Worm (Caenorhabditis elegans) whole organism, L1 larva: Measurements from ENCODE around the gene lhpp-1.
A peak's percentile ranks its signal among the peaks of the same experiment; 100 is the strongest.

Source experiments
- C04F5.9 ChIP-seq: sonication (generic microtip); optimal IDR thresholded peaks from 2 replicates; lab custom pipeline; 2016; ENCODE audit warnings: missing genetic modification characterization, missing compliant biosample characterization
- C16A3.4 ChIP-seq: fragments of 150-350 bp; optimal IDR thresholded peaks from 2 replicates; lab custom pipeline; 2014; ENCODE audit warnings: missing biosample characterization, missing genetic modification characterization
- C34B4.2 ChIP-seq: sonication (generic microtip); optimal IDR thresholded peaks from 2 replicates; lab custom pipeline; 2017; ENCODE audit warnings: mild to moderate bottlenecking, missing genetic modification characterization, missing compliant biosample characterization
- F16B12.6 ChIP-seq: fragments of 150-350 bp; optimal IDR thresholded peaks from 2 replicates; lab custom pipeline; 2014; ENCODE audit warnings: missing biosample characterization, missing genetic modification characterization
- Y116A8C.19 ChIP-seq: sonication (generic microtip); optimal IDR thresholded peaks from 2 replicates; lab custom pipeline; 2016; ENCODE audit warnings: missing compliant biosample characterization, missing genetic modification characterization, borderline replicate concordance
- aha-1 ChIP-seq: fragments of 150-350 bp; optimal IDR thresholded peaks from 2 replicates; lab custom pipeline; 2014; ENCODE audit warnings: missing biosample characterization, missing genetic modification characterization
- alr-1 ChIP-seq: fragments of 200-800 bp; sonication (Bioruptor generic); optimal IDR thresholded peaks from 2 replicates; lab custom pipeline; 2018; ENCODE audit warnings: borderline replicate concordance, mild to moderate bottlenecking, missing genetic modification characterization, missing compliant biosample characterization
- ama-1 ChIP-seq: fragments of 150-350 bp; optimal IDR thresholded peaks from 2 replicates; lab custom pipeline; 2014
- ceh-63 ChIP-seq: fragments of 200-800 bp; sonication (Bioruptor generic); optimal IDR thresholded peaks from 2 replicates; lab custom pipeline; 2018; ENCODE audit warnings: mild to moderate bottlenecking, missing genetic modification characterization, missing compliant biosample characterization
- ceh-8 ChIP-seq: fragments of 200-800 bp; sonication (Bioruptor generic); optimal IDR thresholded peaks from 2 replicates; lab custom pipeline; 2018; ENCODE audit warnings: mild to moderate bottlenecking, missing genetic modification characterization, moderate library complexity, missing compliant biosample characterization
- ceh-82 ChIP-seq, 3 experiments: fragments of 150-350 bp in 1 of 3; sonication (generic microtip) in 2 of 3; optimal IDR thresholded peaks; 2 replicates each; lab custom pipeline; 2014 to 2017; ENCODE audit warnings: missing biosample characterization in 3 of 3, missing genetic modification characterization in 3 of 3
- ceh-88 ChIP-seq: fragments of 200-800 bp; sonication (Bioruptor generic); IDR thresholded peaks from 2 replicates; pipeline ENCODE4 v1.3.6; 2022; ENCODE audit warnings: missing genetic modification characterization, missing compliant biosample characterization
- ceh-90 ChIP-seq: sonication (generic microtip); optimal IDR thresholded peaks from 2 replicates; lab custom pipeline; 2016; ENCODE audit warnings: missing genetic modification characterization, missing compliant biosample characterization
- ces-1 ChIP-seq: fragments of 150-350 bp; optimal IDR thresholded peaks from 2 replicates; lab custom pipeline; 2014; ENCODE audit warnings: missing biosample characterization, missing genetic modification reagents, missing genetic modification characterization
- efl-1 ChIP-seq, 4 experiments: fragments of 150-350 bp; optimal IDR thresholded peaks in 3 of 4; peaks in 1 of 4; 1 replicate in 1 of 4; 2 replicates in 3 of 4; lab custom pipeline; 2014; ENCODE audit warnings: missing biosample characterization in 2 of 4, missing genetic modification characterization in 2 of 4, missing genetic modification reagents in 2 of 4
- egl-27 ChIP-seq, 2 experiments: fragments of 150-350 bp in 1 of 2; sonication (generic microtip); optimal IDR thresholded peaks; 3 replicates each; lab custom pipeline; 2017 to 2018; ENCODE audit warnings: missing biosample characterization in 2 of 2, missing genetic modification characterization in 2 of 2, missing genetic modification reagents in 2 of 2
- elt-3 ChIP-seq, 6 experiments: fragments of 150-350 bp in 1 of 6; sonication (generic microtip); optimal IDR thresholded peaks; 2 replicates each; lab custom pipeline; 2017 to 2018; ENCODE audit warnings: missing biosample characterization in 6 of 6, missing genetic modification characterization in 6 of 6, inconsistent platforms in 1 of 6
- ets-5 ChIP-seq: fragments of 200-800 bp; sonication (Bioruptor generic); IDR thresholded peaks from 2 replicates; pipeline ENCODE4 v1.3.6; 2022; ENCODE audit warnings: missing genetic modification characterization, missing compliant biosample characterization
- fkh-10 ChIP-seq: sonication (generic microtip); optimal IDR thresholded peaks from 2 replicates; lab custom pipeline; 2017; ENCODE audit warnings: missing biosample characterization, missing genetic modification reagents, missing genetic modification characterization
- fkh-4 ChIP-seq: sonication (generic microtip); optimal IDR thresholded peaks from 2 replicates; lab custom pipeline; 2016; ENCODE audit warnings: missing compliant biosample characterization, missing genetic modification characterization, borderline replicate concordance
- fos-1 ChIP-seq: fragments of 150-350 bp; optimal IDR thresholded peaks from 2 replicates; lab custom pipeline; 2014; ENCODE audit warnings: missing biosample characterization, missing genetic modification characterization
- grh-1 ChIP-seq: fragments of 200-800 bp; sonication (Bioruptor generic); IDR thresholded peaks from 2 replicates; pipeline ENCODE4 v1.3.6; 2022; ENCODE audit warnings: missing genetic modification reagents, missing genetic modification characterization, missing compliant biosample characterization
- hlh-4 ChIP-seq: sonication (generic microtip); optimal IDR thresholded peaks from 2 replicates; lab custom pipeline; 2016; ENCODE audit warnings: mild to moderate bottlenecking, missing genetic modification characterization, missing compliant biosample characterization
- hpl-2 ChIP-seq: fragments of 150-350 bp; optimal IDR thresholded peaks from 2 replicates; lab custom pipeline; 2014; ENCODE audit warnings: missing biosample characterization, missing genetic modification reagents, missing genetic modification characterization
- lin-15B ChIP-seq: fragments of 150-350 bp; sonication (generic microtip); optimal IDR thresholded peaks from 3 replicates; lab custom pipeline; 2014; ENCODE audit warnings: missing biosample characterization, missing genetic modification characterization
- lin-35 ChIP-seq, 2 experiments: fragments of 150-350 bp; optimal IDR thresholded peaks; 2 replicates each; lab custom pipeline; 2014; ENCODE audit warnings: missing biosample characterization in 2 of 2, missing genetic modification characterization in 2 of 2, missing genetic modification reagents in 2 of 2
- lin-39 ChIP-seq: fragments of 150-350 bp; optimal IDR thresholded peaks from 2 replicates; lab custom pipeline; 2014; ENCODE audit warnings: missing biosample characterization, missing genetic modification reagents, missing genetic modification characterization
- lsy-2 ChIP-seq, 2 experiments: fragments of 150-350 bp; optimal IDR thresholded peaks; 2 replicates each; lab custom pipeline; 2014; ENCODE audit warnings: missing biosample characterization in 2 of 2, missing genetic modification characterization in 2 of 2
- mab-9 ChIP-seq: fragments of 200-800 bp; sonication (Bioruptor generic); IDR thresholded peaks from 2 replicates; pipeline ENCODE4 v1.3.6; 2022; ENCODE audit warnings: missing genetic modification reagents, missing genetic modification characterization, missing compliant biosample characterization
- mef-2 ChIP-seq: fragments of 150-350 bp; optimal IDR thresholded peaks from 2 replicates; lab custom pipeline; 2014; ENCODE audit warnings: missing biosample characterization, missing genetic modification characterization
- nhr-11 ChIP-seq: fragments of 150-350 bp; optimal IDR thresholded peaks from 2 replicates; lab custom pipeline; 2014; ENCODE audit warnings: missing biosample characterization, missing genetic modification characterization
- nhr-12 ChIP-seq: sonication (generic microtip); optimal IDR thresholded peaks from 2 replicates; lab custom pipeline; 2017; ENCODE audit warnings: missing biosample characterization, missing genetic modification characterization
- nhr-28 ChIP-seq: fragments of 150-350 bp; optimal IDR thresholded peaks from 2 replicates; lab custom pipeline; 2014; ENCODE audit warnings: missing biosample characterization, missing genetic modification characterization
- nhr-47 ChIP-seq: sonication (generic microtip); optimal IDR thresholded peaks from 2 replicates; lab custom pipeline; 2016; ENCODE audit warnings: mild to moderate bottlenecking, missing genetic modification characterization, moderate library complexity, missing compliant biosample characterization
- nhr-71 ChIP-seq: sonication (generic microtip); optimal IDR thresholded peaks from 2 replicates; lab custom pipeline; 2016; ENCODE audit warnings: mild to moderate bottlenecking, missing genetic modification characterization, moderate library complexity, missing compliant biosample characterization
- nhr-76 ChIP-seq: sonication (generic microtip); optimal IDR thresholded peaks from 2 replicates; lab custom pipeline; 2017; ENCODE audit warnings: missing biosample characterization, missing genetic modification characterization
- nhr-77 ChIP-seq: fragments of 150-350 bp; optimal IDR thresholded peaks from 2 replicates; lab custom pipeline; 2014; ENCODE audit warnings: missing biosample characterization, missing genetic modification characterization
- nhr-90 ChIP-seq: sonication (generic microtip); optimal IDR thresholded peaks from 2 replicates; lab custom pipeline; 2016; ENCODE audit warnings: mild to moderate bottlenecking, missing genetic modification characterization, missing compliant biosample characterization; ENCODE audit not compliant: poor library complexity
- pax-3 ChIP-seq: fragments of 200-800 bp; sonication (Bioruptor generic); optimal IDR thresholded peaks from 2 replicates; lab custom pipeline; 2018; ENCODE audit warnings: mild to moderate bottlenecking, missing genetic modification characterization, moderate library complexity, missing compliant biosample characterization
- pqm-1 ChIP-seq: sonication (generic microtip); optimal IDR thresholded peaks from 3 replicates; lab custom pipeline; 2017; ENCODE audit warnings: missing biosample characterization, missing genetic modification characterization
- rnt-1 ChIP-seq: sonication (generic microtip); optimal IDR thresholded peaks from 2 replicates; lab custom pipeline; 2016; ENCODE audit warnings: mild to moderate bottlenecking, missing genetic modification characterization, moderate library complexity, missing compliant biosample characterization
- snpc-4 ChIP-seq: fragments of 150-350 bp; optimal IDR thresholded peaks from 2 replicates; lab custom pipeline; 2014; ENCODE audit warnings: missing biosample characterization, missing genetic modification characterization
- snu-23 ChIP-seq: sonication (generic microtip); optimal IDR thresholded peaks from 2 replicates; lab custom pipeline; 2016; ENCODE audit warnings: missing genetic modification characterization, missing compliant biosample characterization
- sup-37 ChIP-seq: fragments of 200-800 bp; sonication (Bioruptor generic); optimal IDR thresholded peaks from 2 replicates; lab custom pipeline; 2018; ENCODE audit warnings: mild to moderate bottlenecking, missing genetic modification characterization, missing compliant biosample characterization
- tbx-2 ChIP-seq: sonication (generic microtip); optimal IDR thresholded peaks from 2 replicates; lab custom pipeline; 2016; ENCODE audit warnings: missing genetic modification characterization, missing compliant biosample characterization
- unc-30 ChIP-seq: sonication (generic microtip); optimal IDR thresholded peaks from 2 replicates; lab custom pipeline; 2017; ENCODE audit warnings: missing biosample characterization, missing genetic modification characterization
- unc-62 ChIP-seq: fragments of 150-350 bp; optimal IDR thresholded peaks from 2 replicates; lab custom pipeline; 2014; ENCODE audit warnings: missing biosample characterization, missing genetic modification reagents, missing genetic modification characterization
- vab-15 ChIP-seq: sonication (generic microtip); optimal IDR thresholded peaks from 2 replicates; lab custom pipeline; 2017; ENCODE audit warnings: missing genotype, mild to moderate bottlenecking, missing genetic modification characterization, missing compliant biosample characterization
- xbp-1 ChIP-seq: sonication (generic microtip); optimal IDR thresholded peaks from 2 replicates; lab custom pipeline; 2016; ENCODE audit warnings: missing genetic modification characterization, missing compliant biosample characterization
- zip-4 ChIP-seq: fragments of 200-800 bp; sonication (Bioruptor generic); optimal IDR thresholded peaks from 2 replicates; lab custom pipeline; 2018; ENCODE audit warnings: mild to moderate bottlenecking, missing genetic modification characterization, moderate library complexity, missing compliant biosample characterization
- ztf-11 ChIP-seq, 2 experiments: sonication (generic microtip); optimal IDR thresholded peaks; 2 replicates each; lab custom pipeline; 2016 to 2017; ENCODE audit warnings: missing genetic modification characterization in 2 of 2, missing biosample characterization in 1 of 2, missing compliant biosample characterization in 1 of 2
- ztf-4 ChIP-seq: fragments of 150-350 bp; optimal IDR thresholded peaks from 2 replicates; lab custom pipeline; 2014; ENCODE audit warnings: missing biosample characterization, missing genetic modification characterization

Gene lhpp-1

ce11 chrV:12100794-12101343 lies 10.7 kb downstream of the lhpp-1 start, which contains the start of gene nhr-154:
Gene nhr-154 (plus strand): TSS chrV:12101293.
- TF ChIP-seq nhr-76 (tag; lab: Kevin White, UChicago) (no peak), ceh-88 (no peak), F16B12.6 (tag; lab: Kevin White, UChicago) (no peak), egl-27 (tag; optimal IDR thresholded peaks at IDR 0.05; lab: Kevin White, UChicago) (no peak), ceh-90 (no peak), hlh-4 (tag; lab: Kevin White, UChicago) (no peak), snu-23 (GFP tag; lab: Kevin White, UChicago) (peak; percentile 30), snpc-4 (peak; percentile 43), grh-1 (GFP tag; lab: Robert Waterston, UW) (no peak), Y116A8C.19 (tag; lab: Kevin White, UChicago) (no peak), aha-1 (tag; lab: Kevin White, UChicago) (no peak), fkh-4 (no peak), ceh-63 (GFP tag; lab: Kevin White, UChicago) (no peak), pqm-1 (tag; lab: Kevin White, UChicago) (no peak), rnt-1 (tag; lab: Kevin White, UChicago) (no peak), ama-1 (lab: Kevin White, UChicago) (no peak), fos-1 (tag; lab: Kevin White, UChicago) (no peak), ceh-82 (tag; optimal IDR thresholded peaks at IDR 0.05; lab: Kevin White, UChicago) (no peak), efl-1 (optimal IDR thresholded peaks at IDR 0.05; lab: Kevin White, UChicago) (peak; percentile 31 to 32), efl-1 (GFP tag; optimal IDR thresholded peaks at IDR 0.05 in 1 of 2; lab: Kevin White, UChicago) (peak in 1 of 2 experiments; percentile 70), nhr-12 (tag; lab: Kevin White, UChicago) (no peak), mab-9 (no peak), nhr-90 (tag; lab: Kevin White, UChicago) (no peak), nhr-71 (peak; percentile 27), ztf-4 (tag; lab: Kevin White, UChicago) (no peak), nhr-77 (tag; lab: Kevin White, UChicago) (no peak), zip-4 (peak; percentile 54), nhr-28 (tag; lab: Kevin White, UChicago) (no peak), mef-2 (tag; lab: Kevin White, UChicago) (no peak), pax-3 (tag; lab: Kevin White, UChicago) (no peak), lin-15B (tag; lab: Kevin White, UChicago) (no peak), ceh-8 (GFP tag; lab: Kevin White, UChicago) (no peak), xbp-1 (tag; lab: Kevin White, UChicago) (no peak), unc-30 (tag; lab: Kevin White, UChicago) (no peak), ztf-11 (tag; optimal IDR thresholded peaks at IDR 0.05; lab: Kevin White, UChicago) (no peak), ets-5 (no peak), nhr-11 (tag; lab: Kevin White, UChicago) (no peak), lsy-2 (tag; optimal IDR thresholded peaks at IDR 0.05; lab: Kevin White, UChicago) (peak in 1 of 2 experiments; percentile 42), nhr-47 (tag; lab: Kevin White, UChicago) (no peak), fkh-10 (no peak), elt-3 (tag; optimal IDR thresholded peaks at IDR 0.05; lab: Kevin White, UChicago) (no peak), lin-35 (GFP tag; optimal IDR thresholded peaks at IDR 0.05; lab: Kevin White, UChicago) (peak in 1 of 2 experiments; percentile 8), alr-1 (tag; lab: Kevin White, UChicago) (no peak), tbx-2 (tag; lab: Kevin White, UChicago) (no peak), vab-15 (tag; lab: Kevin White, UChicago) (no peak), C04F5.9 (no peak), hpl-2 (GFP tag; lab: Kevin White, UChicago) (no peak), ces-1 (GFP tag; lab: Kevin White, UChicago) (no peak), C34B4.2 (no peak), C16A3.4 (no peak), unc-62 (no peak), sup-37 (GFP tag; lab: Kevin White, UChicago) (no peak), lin-39 (tag; lab: Kevin White, UChicago) (no peak)
